Worm (Caenorhabditis elegans) whole organism, young adult: ENCODE measurements around the gene T26A5.8.

ENCODE experiments used
- B0035.1 ChIP-seq: sonication (generic microtip); optimal IDR thresholded peaks from 2 replicates; lab custom pipeline; 2016; ENCODE audit warnings: missing genetic modification characterization, mild to moderate bottlenecking, missing compliant biosample characterization, missing genotype, missing genetic modification reagents
- F49E8.2 ChIP-seq: sonication (generic microtip); optimal IDR thresholded peaks from 3 replicates; lab custom pipeline; 2017; ENCODE audit warnings: missing genetic modification characterization, mild to moderate bottlenecking, missing compliant biosample characterization, antibody characterized with exemption, moderate library complexity; ENCODE audit not compliant: insufficient read depth
- F55B11.4 ChIP-seq: sonication (generic microtip); optimal IDR thresholded peaks from 2 replicates; lab custom pipeline; 2016; ENCODE audit warnings: missing compliant biosample characterization, missing genetic modification characterization, borderline replicate concordance; ENCODE audit not compliant: insufficient read depth
- F57A8.1 ChIP-seq: fragments of 200-800 bp; sonication (Bioruptor generic); optimal IDR thresholded peaks from 2 replicates; lab custom pipeline; 2018; ENCODE audit warnings: mild to moderate bottlenecking, missing genetic modification characterization, moderate library complexity, missing compliant biosample characterization
- K11D2.4 ChIP-seq: fragments of 200-800 bp; sonication (Bioruptor generic); IDR thresholded peaks from 2 replicates; pipeline ENCODE4 v1.3.6; 2022; ENCODE audit warnings: missing genetic modification reagents, missing genetic modification characterization, missing compliant biosample characterization
- T07F8.4 ChIP-seq: sonication (generic microtip); optimal IDR thresholded peaks from 2 replicates; lab custom pipeline; 2016; ENCODE audit warnings: mild to moderate bottlenecking, missing genetic modification characterization, moderate library complexity, missing compliant biosample characterization
- Y53F4B.3 ChIP-seq: fragments of 200-800 bp; sonication (Bioruptor generic); IDR thresholded peaks from 2 replicates; pipeline ENCODE4 v1.3.6; 2022; ENCODE audit warnings: missing genetic modification reagents, missing genetic modification characterization, missing compliant biosample characterization
- Y67H2A.10 ChIP-seq: fragments of 200-800 bp; sonication (Bioruptor generic); conservative IDR thresholded peaks from 2 replicates; pipeline ENCODE4 v1.3.6; 2022; ENCODE audit warnings: missing genetic modification reagents, missing genetic modification characterization, missing compliant biosample characterization
- Y95B8A.8 ChIP-seq: fragments of 200-800 bp; sonication (Bioruptor generic); IDR thresholded peaks from 2 replicates; pipeline ENCODE4 v1.3.6; 2022; ENCODE audit warnings: missing genetic modification reagents, missing genetic modification characterization, missing compliant biosample characterization
- aptf-2 ChIP-seq: fragments of 200-800 bp; sonication (Bioruptor generic); conservative IDR thresholded peaks from 2 replicates; pipeline ENCODE4 v1.3.6; 2022; ENCODE audit warnings: missing genetic modification reagents, missing genetic modification characterization, missing compliant biosample characterization
- aptf-3 ChIP-seq: fragments of 200-800 bp; sonication (Bioruptor generic); IDR thresholded peaks from 2 replicates; pipeline ENCODE4 v1.3.6; 2022; ENCODE audit warnings: missing genetic modification characterization, missing compliant biosample characterization
- athp-1 ChIP-seq: sonication (generic microtip); optimal IDR thresholded peaks from 2 replicates; lab custom pipeline; 2017; ENCODE audit warnings: mild to moderate bottlenecking, missing genetic modification characterization, missing compliant biosample characterization
- ccch-3 ChIP-seq: fragments of 200-800 bp; sonication (Bioruptor generic); optimal IDR thresholded peaks from 2 replicates; lab custom pipeline; 2018; ENCODE audit warnings: mild to moderate bottlenecking, missing genetic modification characterization, missing compliant biosample characterization
- ceh-79 ChIP-seq: sonication (generic microtip); optimal IDR thresholded peaks from 2 replicates; lab custom pipeline; 2017; ENCODE audit warnings: mild to moderate bottlenecking, missing genetic modification characterization, missing compliant biosample characterization
- ceh-91 ChIP-seq: fragments of 200-800 bp; sonication (Bioruptor generic); IDR thresholded peaks from 2 replicates; pipeline ENCODE4 v1.3.6; 2022; ENCODE audit warnings: missing genetic modification reagents, missing genetic modification characterization, missing compliant biosample characterization
- efl-1 ChIP-seq: fragments of 150-350 bp; optimal IDR thresholded peaks from 2 replicates; lab custom pipeline; 2014; ENCODE audit warnings: missing biosample characterization, missing genetic modification reagents, missing genetic modification characterization
- egl-44 ChIP-seq: fragments of 200-800 bp; sonication (Bioruptor generic); IDR thresholded peaks from 2 replicates; pipeline ENCODE4 v1.3.6; 2022; ENCODE audit warnings: missing genetic modification reagents, missing genetic modification characterization, missing compliant biosample characterization
- egrh-3 ChIP-seq: fragments of 200-800 bp; sonication (Bioruptor generic); IDR thresholded peaks from 2 replicates; pipeline ENCODE4 v1.3.6; 2022; ENCODE audit warnings: missing genetic modification reagents, missing genetic modification characterization, missing compliant biosample characterization
- him-1 ChIP-seq: sonication (generic microtip); optimal IDR thresholded peaks from 2 replicates; lab custom pipeline; 2016; ENCODE audit warnings: missing genotype, missing genetic modification reagents, missing genetic modification characterization, missing compliant biosample characterization
- let-526 ChIP-seq: fragments of 200-800 bp; sonication (Bioruptor generic); IDR thresholded peaks from 2 replicates; pipeline ENCODE4 v1.3.6; 2022; ENCODE audit warnings: missing genetic modification reagents, missing genetic modification characterization, missing compliant biosample characterization
- lin-54 ChIP-seq: fragments of 200-800 bp; sonication (Bioruptor generic); optimal IDR thresholded peaks from 2 replicates; lab custom pipeline; 2018; ENCODE audit warnings: mild to moderate bottlenecking, missing genetic modification characterization, missing compliant biosample characterization
- madf-6 ChIP-seq: fragments of 200-800 bp; sonication (Bioruptor generic); IDR thresholded peaks from 2 replicates; pipeline ENCODE4 v1.3.6; 2022; ENCODE audit warnings: missing genetic modification reagents, missing genetic modification characterization, missing compliant biosample characterization
- mcd-1 ChIP-seq: fragments of 200-800 bp; sonication (Bioruptor generic); IDR thresholded peaks from 2 replicates; pipeline ENCODE4 v1.3.6; 2022; ENCODE audit warnings: missing genetic modification reagents, missing genetic modification characterization, missing compliant biosample characterization
- mel-28 ChIP-seq: sonication (generic microtip); optimal IDR thresholded peaks from 2 replicates; lab custom pipeline; 2016; ENCODE audit warnings: borderline replicate concordance, mild to moderate bottlenecking, missing genetic modification characterization, missing compliant biosample characterization
- nfya-1 ChIP-seq: sonication (generic microtip); optimal IDR thresholded peaks from 2 replicates; lab custom pipeline; 2017; ENCODE audit warnings: antibody characterized with exemption, missing compliant biosample characterization, missing genetic modification characterization, borderline replicate concordance; ENCODE audit not compliant: insufficient read depth
- nfyb-1 ChIP-seq: fragments of 200-800 bp; sonication (Bioruptor generic); IDR thresholded peaks from 2 replicates; pipeline ENCODE4 v1.3.6; 2022; ENCODE audit warnings: missing genetic modification reagents, missing genetic modification characterization, missing compliant biosample characterization
- nhr-27 ChIP-seq: fragments of 200-800 bp; sonication (Bioruptor generic); optimal IDR thresholded peaks from 2 replicates; lab custom pipeline; 2018; ENCODE audit warnings: mild to moderate bottlenecking, missing genetic modification characterization, moderate library complexity, missing compliant biosample characterization
- nhr-80 ChIP-seq: sonication (generic microtip); optimal IDR thresholded peaks from 2 replicates; lab custom pipeline; 2016; ENCODE audit warnings: missing genetic modification characterization, missing compliant biosample characterization
- pbrm-1 ChIP-seq: fragments of 200-800 bp; sonication (Bioruptor generic); IDR thresholded peaks from 2 replicates; pipeline ENCODE4 v1.3.6; 2022; ENCODE audit warnings: missing genetic modification reagents, missing genetic modification characterization, missing compliant biosample characterization
- pha-4 ChIP-seq: fragments of 150-350 bp; sonication (generic microtip); optimal IDR thresholded peaks from 2 replicates; lab custom pipeline; 2014; ENCODE audit warnings: missing biosample characterization, missing genetic modification reagents, missing genetic modification characterization
- rec-8 ChIP-seq, 2 experiments: sonication (generic microtip); optimal IDR thresholded peaks; 2 replicates each; lab custom pipeline; 2016; ENCODE audit warnings: mild to moderate bottlenecking in 2 of 2, missing genetic modification characterization in 2 of 2, missing genetic modification reagents in 2 of 2, missing genotype in 2 of 2, missing biosample characterization in 1 of 2, missing compliant biosample characterization in 1 of 2, moderate library complexity in 1 of 2
- snpc-1.3 ChIP-seq: sonication (generic microtip); optimal IDR thresholded peaks from 2 replicates; lab custom pipeline; 2017; ENCODE audit warnings: missing genetic modification characterization, mild to moderate bottlenecking, missing compliant biosample characterization, antibody characterized with exemption, moderate library complexity, missing genotype, missing genetic modification reagents; ENCODE audit not compliant: insufficient read depth
- xnd-1 ChIP-seq: sonication (generic microtip); optimal IDR thresholded peaks from 2 replicates; lab custom pipeline; 2016; ENCODE audit warnings: missing genotype, missing genetic modification reagents, missing genetic modification characterization, missing compliant biosample characterization
- ztf-18 ChIP-seq: sonication (generic microtip); optimal IDR thresholded peaks from 2 replicates; lab custom pipeline; 2016; ENCODE audit warnings: missing genotype, mild to moderate bottlenecking, missing genetic modification characterization, missing compliant biosample characterization

The T26A5.8 gene

ce11 chrIII:6453665-6454064, 9.0 kb downstream of the T26A5.8 start (continued):
- TF ChIP-seq F55B11.4 (tag; lab: Kevin White, UChicago) (no peak), rec-8 (tag; optimal IDR thresholded peaks at IDR 0.05; lab: Kevin White, UChicago) (no peak), nfyb-1 (no peak), athp-1 (tag; lab: Kevin White, UChicago) (no peak), ceh-91 (peak; percentile 55; the same call in 1 of the 2 replicates), ztf-18 (peak; percentile 94), Y67H2A.10 (0 out of 2 replicates have a peak, but pooled peaks have one; percentile 43), T07F8.4 (tag; lab: Kevin White, UChicago) (no peak), F49E8.2 (peak; percentile 42), nhr-80 (tag; lab: Kevin White, UChicago) (peak; percentile 82), efl-1 (GFP tag; lab: Kevin White, UChicago) (peak; percentile 46), B0035.1 (tag; lab: Kevin White, UChicago) (no peak), Y95B8A.8 (GFP tag; lab: Robert Waterston, UW) (0 out of 2 replicates have a peak, but pooled peaks have one; percentile 47), Y53F4B.3 (GFP tag; lab: Robert Waterston, UW) (no peak), lin-54 (peak; percentile 70)

DNA sequence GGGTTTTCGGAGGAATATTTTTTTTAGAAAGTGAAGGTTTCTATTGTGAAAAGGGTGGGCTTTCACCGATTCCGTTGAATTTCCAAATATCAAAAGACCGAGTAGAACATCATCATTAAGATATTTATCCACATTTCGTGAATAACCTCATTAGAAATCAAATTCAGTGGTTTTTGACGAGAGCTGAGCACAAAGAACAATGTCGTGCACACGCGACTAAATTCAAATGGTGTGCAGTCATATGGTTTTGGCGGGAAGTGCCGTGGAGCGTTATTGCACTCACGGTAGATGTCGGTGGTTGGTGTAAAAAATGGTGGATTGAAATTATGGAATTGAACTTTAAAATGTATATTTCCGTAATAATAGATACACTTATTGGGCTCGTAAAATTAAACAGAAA, 10.0 kb downstream of the T26A5.8 start:
- TF ChIP-seq mcd-1 (GFP tag; lab: Robert Waterston, UW) = peak; percentile 33; the same call in 1 of the 2 replicates
- TF ChIP-seq snpc-1.3 (tag; lab: Kevin White, UChicago) = no peak
- no peak for TF ChIP-seq pbrm-1
- peak; percentile 22 for TF ChIP-seq lin-54
- 0 out of 2 replicates have a peak, but pooled peaks have one; percentile 34 for TF ChIP-seq madf-6 (GFP tag; lab: Robert Waterston, UW)
- TF ChIP-seq aptf-2 (GFP tag; lab: Robert Waterston, UW) = no peak

ce11 chrIII:6452278-6452677, 10.4 kb downstream of the T26A5.8 start, which contains the start of gene set-1:
set-1 (minus strand) TSS chrIII:6452378.
- TF ChIP-seq ccch-3 (GFP tag; lab: Kevin White, UChicago) = no peak
- no peak for TF ChIP-seq K11D2.4
- no peak for TF ChIP-seq let-526 (GFP tag; lab: Robert Waterston, UW)
- TF ChIP-seq egrh-3 (GFP tag; lab: Robert Waterston, UW) = no peak
- TF ChIP-seq pha-4 (tag; lab: Kevin White, UChicago) = no peak
- no peak for TF ChIP-seq aptf-2 (GFP tag; lab: Robert Waterston, UW)
- TF ChIP-seq T07F8.4 (tag; lab: Kevin White, UChicago) = no peak
- no peak for TF ChIP-seq egl-44
- no peak for TF ChIP-seq ceh-79 (tag; lab: Kevin White, UChicago)
- no peak for TF ChIP-seq nfya-1 (tag; lab: Kevin White, UChicago)
- no peak for TF ChIP-seq mel-28 (tag; lab: Kevin White, UChicago)

DNA sequence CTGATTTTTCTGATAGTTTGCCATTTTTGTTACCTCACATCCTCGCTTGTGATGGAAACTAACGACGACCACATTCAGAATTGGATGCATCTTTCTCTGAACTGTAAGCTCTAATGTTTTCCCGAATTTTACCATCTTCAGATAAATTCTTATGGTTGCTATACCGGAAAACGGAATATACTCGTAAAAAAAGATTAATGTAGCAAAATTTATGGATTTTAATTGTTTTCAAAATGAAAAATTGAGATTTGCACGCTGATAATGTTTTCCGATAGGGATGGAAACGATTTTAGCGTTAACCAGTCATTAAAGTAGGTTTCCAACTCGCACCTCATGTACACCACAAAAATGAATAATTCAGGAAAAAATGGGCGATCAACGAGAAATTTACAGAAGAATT, 12.1 kb downstream of the T26A5.8 start, which contains the start of gene T26A5.6:
T26A5.6 (minus strand) TSS at position 101 of the 400 bp plus-strand sequence.
- TF ChIP-seq him-1 (no peak), xnd-1 (tag; lab: Kevin White, UChicago) (no peak), aptf-3 (no peak), F57A8.1 (no peak), nhr-27 (no peak)
